Worm (Caenorhabditis elegans) whole organism, L3 larva: ENCODE data around the gene mtre-1.

Source experiments
- ZK546.5 ChIP-seq: sonication (generic microtip); optimal IDR thresholded peaks from 2 replicates; lab custom pipeline; 2017; ENCODE audit warnings: missing biosample characterization, missing genetic modification characterization
- ama-1 ChIP-seq: fragments of 150-350 bp; optimal IDR thresholded peaks from 2 replicates; lab custom pipeline; 2018
- ceh-28 ChIP-seq: fragments of 150-350 bp; optimal IDR thresholded peaks from 2 replicates; lab custom pipeline; 2014; ENCODE audit warnings: missing biosample characterization, missing genetic modification reagents, missing genetic modification characterization
- ceh-9 ChIP-seq: sonication (generic microtip); optimal IDR thresholded peaks from 2 replicates; lab custom pipeline; 2018; ENCODE audit warnings: missing biosample characterization, missing genetic modification characterization
- egl-5 ChIP-seq: fragments of 150-350 bp; optimal IDR thresholded peaks from 2 replicates; lab custom pipeline; 2017; ENCODE audit warnings: missing biosample characterization, missing genetic modification reagents, missing genetic modification characterization, inconsistent platforms
- elt-1 ChIP-seq: fragments of 150-350 bp; optimal IDR thresholded peaks from 2 replicates; lab custom pipeline; 2014; ENCODE audit warnings: missing biosample characterization, missing genetic modification characterization
- elt-2 ChIP-seq: sonication (generic microtip); optimal IDR thresholded peaks from 2 replicates; lab custom pipeline; 2016; ENCODE audit warnings: missing genetic modification reagents, mild to moderate bottlenecking, missing genetic modification characterization, missing compliant biosample characterization
- elt-3 ChIP-seq, 3 experiments: fragments of 150-350 bp in 1 of 3; sonication (generic microtip) in 2 of 3; optimal IDR thresholded peaks; 2 replicates in 2 of 3; 4 replicates in 1 of 3; lab custom pipeline; 2014 to 2017; ENCODE audit warnings: missing biosample characterization in 3 of 3, missing genetic modification characterization in 3 of 3
- eor-1 ChIP-seq, 2 experiments: fragments of 150-350 bp; optimal IDR thresholded peaks; 2 replicates each; lab custom pipeline; 2014 to 2018; ENCODE audit warnings: missing biosample characterization in 2 of 2, missing genetic modification characterization in 2 of 2
- fkh-10 ChIP-seq: sonication (generic microtip); optimal IDR thresholded peaks from 2 replicates; lab custom pipeline; 2017; ENCODE audit warnings: missing biosample characterization, missing genetic modification reagents, missing genetic modification characterization
- fkh-2 ChIP-seq: fragments of 150-350 bp; optimal IDR thresholded peaks from 2 replicates; lab custom pipeline; 2014; ENCODE audit warnings: missing biosample characterization, missing genetic modification reagents, missing genetic modification characterization
- fos-1 ChIP-seq: fragments of 150-350 bp; optimal IDR thresholded peaks from 2 replicates; lab custom pipeline; 2014; ENCODE audit warnings: missing biosample characterization, missing genetic modification characterization
- hmg-11 ChIP-seq: sonication (generic microtip); optimal IDR thresholded peaks from 2 replicates; lab custom pipeline; 2016; ENCODE audit warnings: missing genetic modification characterization, missing compliant biosample characterization
- jun-1 ChIP-seq: fragments of 150-350 bp; optimal IDR thresholded peaks from 2 replicates; lab custom pipeline; 2014; ENCODE audit warnings: missing biosample characterization, missing genetic modification reagents, missing genetic modification characterization
- lin-15B ChIP-seq: fragments of 150-350 bp; optimal IDR thresholded peaks from 2 replicates; lab custom pipeline; 2014; ENCODE audit warnings: missing biosample characterization, missing genetic modification characterization
- lin-39 ChIP-seq: fragments of 150-350 bp; optimal IDR thresholded peaks from 2 replicates; lab custom pipeline; 2018; ENCODE audit warnings: missing biosample characterization, missing genetic modification reagents, missing genetic modification characterization
- lsy-12 ChIP-seq: sonication (generic microtip); optimal IDR thresholded peaks from 2 replicates; lab custom pipeline; 2016; ENCODE audit warnings: mild to moderate bottlenecking, missing genetic modification characterization, missing compliant biosample characterization
- mdl-1 ChIP-seq: fragments of 150-350 bp; optimal IDR thresholded peaks from 2 replicates; lab custom pipeline; 2014; ENCODE audit warnings: missing biosample characterization, missing genetic modification characterization
- mml-1 ChIP-seq: fragments of 150-350 bp; sonication (generic microtip); optimal IDR thresholded peaks from 3 replicates; lab custom pipeline; 2014; ENCODE audit warnings: missing biosample characterization, missing genetic modification characterization
- nfya-1 ChIP-seq: sonication (generic microtip); optimal IDR thresholded peaks from 2 replicates; lab custom pipeline; 2017; ENCODE audit warnings: missing genetic modification characterization, mild to moderate bottlenecking, missing compliant biosample characterization, antibody characterized with exemption, moderate library complexity; ENCODE audit not compliant: insufficient read depth
- nhr-11 ChIP-seq: fragments of 150-350 bp; optimal IDR thresholded peaks from 2 replicates; lab custom pipeline; 2014; ENCODE audit warnings: missing biosample characterization, missing genetic modification characterization
- nhr-12 ChIP-seq: fragments of 150-350 bp; optimal IDR thresholded peaks from 2 replicates; lab custom pipeline; 2014; ENCODE audit warnings: missing biosample characterization, missing genetic modification characterization
- nhr-23 ChIP-seq: fragments of 150-350 bp; optimal IDR thresholded peaks from 2 replicates; lab custom pipeline; 2014; ENCODE audit warnings: missing biosample characterization, missing genetic modification reagents, missing genetic modification characterization
- nhr-237 ChIP-seq: fragments of 150-350 bp; optimal IDR thresholded peaks from 2 replicates; lab custom pipeline; 2014; ENCODE audit warnings: missing biosample characterization, missing genetic modification characterization
- nhr-25 ChIP-seq: sonication (generic microtip); optimal IDR thresholded peaks from 2 replicates; lab custom pipeline; 2017; ENCODE audit warnings: missing biosample characterization, missing genetic modification characterization
- nhr-28 ChIP-seq: fragments of 150-350 bp; optimal IDR thresholded peaks from 2 replicates; lab custom pipeline; 2014; ENCODE audit warnings: missing biosample characterization, missing genetic modification characterization
- nhr-67 ChIP-seq: fragments of 150-350 bp; optimal IDR thresholded peaks from 2 replicates; lab custom pipeline; 2014; ENCODE audit warnings: missing biosample characterization, missing genetic modification characterization
- nhr-76 ChIP-seq: fragments of 150-350 bp; sonication (generic microtip); optimal IDR thresholded peaks from 5 replicates; lab custom pipeline; 2014; ENCODE audit warnings: missing biosample characterization, missing genetic modification characterization
- nhr-77 ChIP-seq: fragments of 150-350 bp; optimal IDR thresholded peaks from 2 replicates; lab custom pipeline; 2014; ENCODE audit warnings: missing biosample characterization, missing genetic modification characterization
- pha-4 ChIP-seq: fragments of 150-350 bp; optimal IDR thresholded peaks from 2 replicates; lab custom pipeline; 2014; ENCODE audit warnings: missing biosample characterization, missing genetic modification reagents, missing genetic modification characterization
- pqm-1 ChIP-seq: fragments of 150-350 bp; optimal IDR thresholded peaks from 2 replicates; lab custom pipeline; 2017; ENCODE audit warnings: missing biosample characterization, missing genetic modification characterization, inconsistent platforms
- sea-2 ChIP-seq: fragments of 150-350 bp; sonication (generic microtip); optimal IDR thresholded peaks from 4 replicates; lab custom pipeline; 2014; ENCODE audit warnings: missing biosample characterization, missing genetic modification reagents, missing genetic modification characterization
- skn-1 ChIP-seq: fragments of 150-350 bp; optimal IDR thresholded peaks from 2 replicates; lab custom pipeline; 2014; ENCODE audit warnings: missing biosample characterization, missing genetic modification characterization
- tbx-2 ChIP-seq: sonication (generic microtip); optimal IDR thresholded peaks from 2 replicates; lab custom pipeline; 2016; ENCODE audit warnings: mild to moderate bottlenecking, missing genetic modification characterization, missing compliant biosample characterization
- unc-39 ChIP-seq: sonication (generic microtip); optimal IDR thresholded peaks from 4 replicates; lab custom pipeline; 2017; ENCODE audit warnings: missing biosample characterization, missing genetic modification characterization
- unc-62 ChIP-seq: fragments of 150-350 bp; sonication (generic microtip); optimal IDR thresholded peaks from 4 replicates; lab custom pipeline; 2014; ENCODE audit warnings: missing biosample characterization, missing genetic modification reagents, missing genetic modification characterization
- zag-1 ChIP-seq: fragments of 150-350 bp; optimal IDR thresholded peaks from 2 replicates; lab custom pipeline; 2014; ENCODE audit warnings: missing biosample characterization, missing genetic modification characterization
- ztf-4 ChIP-seq: fragments of 150-350 bp; optimal IDR thresholded peaks from 2 replicates; lab custom pipeline; 2014; ENCODE audit warnings: missing biosample characterization, missing genetic modification characterization

Gene mtre-1

DNA sequence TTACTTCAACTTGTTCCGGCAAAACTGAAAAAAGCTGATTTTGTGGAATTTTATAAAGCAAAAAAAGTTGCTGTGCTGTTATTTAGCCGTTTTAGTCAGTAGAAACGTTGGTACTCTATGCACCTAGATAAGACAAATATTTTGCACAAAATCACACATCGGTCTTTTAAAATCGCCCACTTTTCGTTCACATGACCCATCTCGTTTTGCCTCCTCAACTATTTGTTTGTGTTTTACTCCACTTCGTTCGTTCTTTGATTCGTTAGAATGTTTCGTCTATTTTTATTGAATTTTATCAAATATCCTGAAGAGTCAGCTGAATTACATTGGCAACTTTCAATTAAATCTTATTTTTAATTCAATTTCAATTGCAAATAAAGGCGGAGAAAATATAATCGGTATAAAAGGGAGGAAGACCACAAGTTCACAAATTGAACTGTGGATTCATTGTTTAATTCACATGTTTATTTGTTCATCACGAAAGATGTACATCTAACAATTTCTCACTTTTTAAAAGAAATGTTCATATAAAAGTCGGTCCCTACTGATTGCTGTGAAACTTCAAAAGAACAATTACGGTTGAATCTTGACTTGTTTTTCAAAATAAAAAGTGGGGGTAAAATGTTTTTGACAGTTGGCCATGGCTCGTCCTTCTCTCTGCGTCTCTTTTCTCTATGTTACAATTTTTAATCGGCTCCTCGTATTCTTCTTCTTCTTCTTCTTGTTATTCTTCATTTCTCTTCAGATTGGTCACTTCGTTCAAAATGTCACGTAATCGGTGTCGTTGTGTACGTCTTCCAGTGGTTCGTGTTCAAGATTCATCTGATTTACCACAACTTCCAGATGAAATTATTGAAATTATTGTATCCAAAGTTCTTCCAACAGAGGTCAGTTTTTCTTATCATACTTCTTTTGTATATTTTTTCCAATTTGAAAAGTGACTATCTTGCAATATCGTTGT lies 38.0 kb downstream of the mtre-1 start, which contains the start of gene DH11.2:
TSS of gene DH11.2 (plus strand) at position 746 of the 961 bp plus-strand sequence.
- TF ChIP-seq nfya-1 (no peak), tbx-2 (tag; lab: Kevin White, UChicago) (no peak), egl-5 (tag; lab: Kevin White, UChicago) (no peak), ama-1 (lab: Kevin White, UChicago) (peak; percentile 56), ztf-4 (tag; lab: Kevin White, UChicago) (no peak), pha-4 (tag; lab: Kevin White, UChicago) (peak; percentile 76), nhr-23 (tag; lab: Kevin White, UChicago) (no peak), skn-1 (tag; lab: Kevin White, UChicago) (no peak), elt-2 (peak; percentile 29), fkh-2 (tag; lab: Kevin White, UChicago) (no peak), sea-2 (GFP tag; lab: Kevin White, UChicago) (no peak), pqm-1 (tag; lab: Kevin White, UChicago) (peak; percentile 65), ZK546.5 (tag; lab: Kevin White, UChicago) (no peak), hmg-11 (tag; lab: Kevin White, UChicago) (no peak), mdl-1 (tag; lab: Kevin White, UChicago) (no peak), nhr-11 (tag; lab: Kevin White, UChicago) (no peak)
- TF ChIP-seq, all 47 proteins: peak for 4

DNA sequence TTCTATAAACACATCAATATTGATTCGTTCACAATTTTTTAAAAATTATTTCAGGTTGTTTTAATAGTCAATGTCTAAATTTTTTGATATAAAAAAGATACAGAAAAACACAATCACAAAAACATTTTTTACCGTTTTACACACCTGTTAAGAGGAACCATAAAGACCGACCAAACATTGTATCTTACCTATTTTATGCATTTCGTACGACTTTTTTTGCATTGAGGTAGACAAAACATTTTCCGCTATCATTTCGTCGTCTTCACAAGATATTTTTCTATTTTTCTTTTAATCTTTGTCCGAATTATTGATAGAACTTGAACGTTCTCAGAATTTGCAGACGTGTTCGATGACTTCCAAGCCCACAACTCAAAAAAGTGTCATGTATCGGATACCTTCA lies 42.0 kb downstream of the mtre-1 start, which contains the start of gene glna-2:
TSS of gene glna-2 (plus strand) at position 301 of the 400 bp plus-strand sequence.
- TF ChIP-seq elt-1 (tag; lab: Kevin White, UChicago) (no peak), nhr-28 (tag; lab: Kevin White, UChicago) (no peak), ceh-9 (tag; lab: Kevin White, UChicago) (no peak), hmg-11 (tag; lab: Kevin White, UChicago) (no peak), fos-1 (tag; lab: Kevin White, UChicago) (no peak), elt-3 (tag; optimal IDR thresholded peaks at IDR 0.05; lab: Kevin White, UChicago) (no peak), mml-1 (tag; lab: Kevin White, UChicago) (no peak), skn-1 (tag; lab: Kevin White, UChicago) (no peak), nhr-23 (tag; lab: Kevin White, UChicago) (no peak), nhr-237 (tag; lab: Kevin White, UChicago) (no peak), nhr-12 (no peak), egl-5 (tag; lab: Kevin White, UChicago) (no peak), nhr-25 (tag; lab: Kevin White, UChicago) (no peak), nhr-77 (no peak), zag-1 (no peak), pqm-1 (tag; lab: Kevin White, UChicago) (no peak), ceh-28 (no peak), ama-1 (lab: Kevin White, UChicago) (no peak), lin-39 (tag; lab: Kevin White, UChicago) (no peak)

DNA sequence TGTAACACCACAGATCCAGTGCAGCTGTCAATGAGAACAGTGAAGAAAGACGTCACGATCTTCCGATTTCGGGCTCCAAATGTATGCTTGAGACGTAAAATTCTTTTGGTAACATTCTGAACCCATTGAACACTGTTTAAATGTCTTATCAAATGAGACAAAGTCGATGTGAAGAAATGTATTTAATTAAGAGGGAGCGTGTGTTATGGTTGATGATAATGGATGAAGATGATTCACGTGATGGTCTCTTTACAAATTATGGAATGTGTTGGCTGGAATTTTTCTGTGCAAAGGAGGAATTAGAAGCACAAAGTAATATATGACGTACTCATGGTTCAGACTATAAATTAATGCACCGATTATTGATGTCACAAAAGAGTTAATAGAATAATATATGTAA lies 43.4 kb downstream of the mtre-1 start:
- TF ChIP-seq pqm-1 (tag; lab: Kevin White, UChicago) = peak; percentile 67
- TF ChIP-seq lin-39 (tag; lab: Kevin White, UChicago) = no peak
- TF ChIP-seq mdl-1 (tag; lab: Kevin White, UChicago) = no peak
- peak; percentile 3 for TF ChIP-seq elt-2
- TF ChIP-seq, all 47 proteins: peak for 2

DNA sequence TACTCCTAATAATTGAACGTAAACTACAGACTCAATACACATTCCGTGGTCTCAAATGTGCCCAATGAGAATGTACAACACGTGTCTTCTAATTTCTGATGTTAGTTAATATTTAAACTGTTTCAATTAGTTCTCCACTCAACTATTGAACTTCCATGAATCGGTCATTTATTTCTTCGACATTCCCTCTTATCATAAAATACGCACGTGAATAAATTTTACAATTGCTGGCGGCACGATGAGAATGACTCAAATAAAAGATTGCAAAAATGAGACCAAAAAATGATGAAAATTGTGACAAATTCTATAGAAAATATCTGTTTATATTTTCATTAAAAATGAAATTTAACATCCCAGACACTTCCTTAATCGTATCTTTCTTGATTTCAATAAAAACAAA lies 45.6 kb downstream of the mtre-1 start:
- TF ChIP-seq nhr-76 = no peak
- TF ChIP-seq mdl-1 (tag; lab: Kevin White, UChicago) = no peak
- TF ChIP-seq unc-62 (GFP tag; lab: Kevin White, UChicago) = no peak
- TF ChIP-seq fos-1 (tag; lab: Kevin White, UChicago) = no peak
- TF ChIP-seq jun-1 (tag; lab: Kevin White, UChicago) = no peak
- TF ChIP-seq sea-2 (GFP tag; lab: Kevin White, UChicago) = no peak
- no peak for TF ChIP-seq ceh-9 (tag; lab: Kevin White, UChicago)
- no peak for TF ChIP-seq unc-39 (tag; lab: Kevin White, UChicago)
- peak; percentile 70 for TF ChIP-seq pqm-1 (tag; lab: Kevin White, UChicago)
- TF ChIP-seq elt-2 = peak; percentile 27
- TF ChIP-seq hmg-11 (tag; lab: Kevin White, UChicago) = no peak
- TF ChIP-seq lsy-12 (tag; lab: Kevin White, UChicago) = no peak
- no peak for TF ChIP-seq fkh-10 (GFP tag; lab: Kevin White, UChicago)
- no peak for TF ChIP-seq eor-1 (tag; optimal IDR thresholded peaks at IDR 0.05; lab: Kevin White, UChicago)
- no peak for TF ChIP-seq nhr-67
- TF ChIP-seq lin-15B (tag; lab: Kevin White, UChicago) = no peak
- TF ChIP-seq zag-1 = no peak
